Worm (Caenorhabditis elegans): ENCODE data around the gene F09F9.1.

DNA sequence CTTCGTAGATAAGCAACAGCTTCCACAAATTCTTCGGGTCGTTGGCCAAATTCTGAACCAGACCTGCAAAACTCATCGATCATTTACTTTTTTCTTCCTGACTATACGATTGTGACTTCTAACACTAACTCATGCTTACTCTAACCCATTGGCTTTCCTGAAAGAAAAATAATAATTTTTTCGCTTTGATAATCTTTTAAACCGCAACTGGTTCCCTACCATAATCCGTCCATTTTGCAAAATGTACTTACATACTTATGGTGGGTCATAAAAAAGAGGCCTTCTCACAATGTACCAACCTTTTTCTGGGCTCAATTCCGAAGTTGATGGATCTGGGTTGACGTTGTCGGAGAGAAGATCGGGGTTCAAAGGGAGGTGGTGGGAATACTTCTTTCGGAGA lies 20.1 kb upstream of the F09F9.1 start:
- TF ChIP-seq klf-2 (GFP tag; conservative IDR thresholded peaks at IDR 0.05), result no peak
- no peak for TF ChIP-seq flt-1 (GFP tag; IDR thresholded peaks at IDR 0.05)
- TF ChIP-seq ztf-29 (GFP tag; IDR thresholded peaks at IDR 0.05), result no peak
- no peak for TF ChIP-seq tab-1 (GFP tag; IDR thresholded peaks at IDR 0.05)

Data from whole organism, midembryonic.